Worm (Caenorhabditis elegans): ENCODE results near the gene Y48B6A.10.

Gene Y48B6A.10

ce11 chrII:14239924-14240323 is 25.7 kb downstream of the Y48B6A.10 start:
- TF ChIP-seq ceh-20 (GFP tag; IDR thresholded peaks at IDR 0.05): no peak
- TF ChIP-seq set-16 (GFP tag; IDR thresholded peaks at IDR 0.05): peak; percentile 86
- no peak for TF ChIP-seq php-3 (GFP tag; IDR thresholded peaks at IDR 0.05)
- TF ChIP-seq ceh-62 (tag; optimal IDR thresholded peaks at IDR 0.05): no peak
- peak; percentile 37; the same call in 1 of the 2 replicates for TF ChIP-seq nhr-42 (GFP tag; IDR thresholded peaks at IDR 0.05)

DNA sequence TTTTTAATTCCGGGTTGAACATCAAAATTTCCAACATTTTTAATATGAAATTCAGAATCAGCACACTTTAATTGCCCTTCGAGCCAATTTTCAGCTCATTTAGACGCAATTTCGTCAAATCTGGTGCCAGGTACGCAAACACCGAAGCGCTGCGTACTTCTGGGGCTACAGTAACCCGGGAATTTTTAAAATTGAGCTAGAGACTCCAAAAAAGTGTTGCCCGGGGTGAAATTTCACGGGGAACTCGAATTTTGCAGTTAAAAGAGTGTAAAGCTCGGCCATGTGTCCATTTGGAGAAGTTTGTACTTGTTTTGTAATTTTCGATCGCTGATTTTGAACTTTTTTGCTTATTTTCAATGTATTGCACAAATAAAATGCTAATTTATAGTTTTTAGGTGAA is 28.1 kb downstream of the Y48B6A.10 start:
- no peak for TF ChIP-seq dmd-9 (GFP tag; IDR thresholded peaks at IDR 0.05)
- TF ChIP-seq unc-62 (GFP tag; optimal IDR thresholded peaks at IDR 0.05 in 1 of 2): peak in 1 of 2 experiments; percentile 92
- TF ChIP-seq unc-62 (tag; optimal IDR thresholded peaks at IDR 0.05): no peak
- TF ChIP-seq lsy-2 (tag; optimal IDR thresholded peaks at IDR 0.05): peak in 1 of 2 experiments; percentile 2
- no peak for TF ChIP-seq lin-15B (tag; optimal IDR thresholded peaks at IDR 0.05)
- no peak for TF ChIP-seq F26F4.8 (GFP tag; conservative IDR thresholded peaks at IDR 0.05)
- no peak for TF ChIP-seq lin-38 (GFP tag; IDR thresholded peaks at IDR 0.05)
- no peak for TF ChIP-seq snpc-1.2 (GFP tag; IDR thresholded peaks at IDR 0.05)
- no peak for TF ChIP-seq tag-97 (GFP tag; IDR thresholded peaks at IDR 0.05)
- no peak for TF ChIP-seq skn-1 (tag; optimal IDR thresholded peaks at IDR 0.05)
- TF ChIP-seq nhr-25 (tag; optimal IDR thresholded peaks at IDR 0.05; ENCODE audit: borderline replicate concordance, insufficient read depth): no peak
- TF ChIP-seq dpl-1 (GFP tag; optimal IDR thresholded peaks at IDR 0.05): no peak

DNA sequence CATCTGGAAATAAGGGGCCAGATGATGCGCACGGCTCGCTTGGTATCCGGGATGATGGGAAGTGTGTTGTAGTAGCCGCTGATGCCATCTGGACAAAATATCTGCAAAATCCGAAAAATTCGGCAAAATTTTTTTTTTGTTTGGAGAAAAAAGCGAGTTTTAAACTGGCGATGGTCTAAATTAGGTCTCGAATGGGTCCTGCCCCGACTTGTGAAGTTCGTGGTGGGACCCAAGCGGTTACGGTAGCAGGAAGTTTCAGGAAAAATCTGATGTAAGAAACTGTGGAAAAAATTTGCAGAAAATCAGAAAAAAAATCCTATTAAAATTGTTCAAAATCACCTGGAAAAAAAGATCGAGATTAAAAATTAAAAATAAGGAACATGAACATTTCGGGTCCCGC is 29.3 kb downstream of the Y48B6A.10 start, which contains the start of gene jmjd-2:
TSS of gene jmjd-2 (minus strand) at position 101 of the 400 bp plus-strand sequence.
- TF ChIP-seq aha-1 (tag) (peak; percentile 24), lin-15B (tag; optimal IDR thresholded peaks at IDR 0.05) (no peak)

DNA sequence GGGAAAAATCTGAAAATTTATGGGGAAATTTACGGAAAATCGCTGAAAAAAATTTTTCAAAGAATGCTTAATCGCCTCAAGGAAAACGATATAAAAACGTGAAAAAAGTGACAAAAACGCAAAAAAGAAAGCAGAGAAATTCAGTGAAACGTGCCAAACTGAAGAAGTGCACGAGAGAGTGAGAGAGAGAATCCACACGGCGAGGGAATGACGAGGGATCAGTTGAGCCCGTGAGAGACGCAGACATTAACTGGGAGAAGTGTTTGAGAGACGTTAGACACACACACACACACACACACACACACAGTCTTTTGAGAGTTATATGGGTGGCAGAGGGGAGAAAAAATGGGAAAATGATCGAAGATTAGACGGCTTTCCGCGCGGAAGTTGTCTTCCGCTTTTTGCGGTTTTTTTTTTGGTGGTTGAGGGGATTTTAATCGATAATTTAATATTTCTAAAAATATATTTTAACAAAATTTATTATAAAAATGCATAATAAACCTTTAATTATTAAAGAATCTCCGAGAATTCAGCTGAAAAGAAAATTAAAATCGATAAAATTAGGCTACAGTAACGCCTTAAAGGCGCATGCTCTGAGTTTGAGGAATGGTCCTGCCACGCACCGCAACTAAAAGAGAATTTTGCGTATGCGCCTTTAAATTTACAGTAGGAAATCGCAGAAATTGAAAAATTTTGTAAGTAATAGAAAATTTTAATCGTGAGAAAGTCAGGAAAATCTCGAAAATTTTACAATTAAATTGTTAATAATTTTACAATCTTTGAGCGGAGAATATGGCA is 30.4 kb downstream of the Y48B6A.10 start:
- TF ChIP-seq dmd-6 (GFP tag; IDR thresholded peaks at IDR 0.05) (peak; percentile 39; the same call in 1 of the 2 replicates), dpl-1 (GFP tag; optimal IDR thresholded peaks at IDR 0.05) (peak; percentile 60), ZK337.2 (GFP tag; IDR thresholded peaks at IDR 0.05) (no peak), Y48G9A.11 (GFP tag; IDR thresholded peaks at IDR 0.05) (0 out of 2 replicates have a peak, but pooled peaks have one; percentile 41), snpc-4 (tag; optimal IDR thresholded peaks at IDR 0.05) (no peak), zip-11 (GFP tag; IDR thresholded peaks at IDR 0.05) (no peak), arid-1 (GFP tag; conservative IDR thresholded peaks at IDR 0.05) (no peak), hlh-30 (tag; optimal IDR thresholded peaks at IDR 0.05; ENCODE audit: insufficient read depth) (peak; percentile 87), ctbp-1 (GFP tag; IDR thresholded peaks at IDR 0.05) (0 out of 2 replicates have a peak, but pooled peaks have one; percentile 7), ces-1 (GFP tag; optimal IDR thresholded peaks at IDR 0.05) (no peak), Y75B8A.6 (GFP tag; IDR thresholded peaks at IDR 0.05) (0 out of 2 replicates have a peak, but pooled peaks have one; percentile 35), unc-62 (GFP tag; optimal IDR thresholded peaks at IDR 0.05 in 1 of 2) (peak in 1 of 2 experiments; percentile 87), unc-62 (tag; optimal IDR thresholded peaks at IDR 0.05) (no peak), spr-1 (tag; optimal IDR thresholded peaks at IDR 0.05) (no peak), F26F4.8 (GFP tag; conservative IDR thresholded peaks at IDR 0.05) (no peak), aha-1 (tag) (peak; percentile 100), spr-3 (GFP tag; optimal IDR thresholded peaks at IDR 0.05) (no peak), zfp-2 (tag; optimal IDR thresholded peaks at IDR 0.05) (no peak), F49E8.2 (tag; optimal IDR thresholded peaks at IDR 0.05; ENCODE audit: borderline replicate concordance) (peak; percentile 93), lir-3 (tag; optimal IDR thresholded peaks at IDR 0.05) (no peak), saeg-2 (GFP tag; IDR thresholded peaks at IDR 0.05) (no peak), hlh-11 (tag; optimal IDR thresholded peaks at IDR 0.05) (peak; percentile 70), dve-1 (tag; optimal IDR thresholded peaks at IDR 0.05; ENCODE audit: insufficient read depth) (peak; percentile 49), daf-16 (GFP tag; optimal IDR thresholded peaks at IDR 0.05) (no peak), daf-16 (tag; optimal IDR thresholded peaks at IDR 0.05) (peak; percentile 17), lin-13 (GFP tag; optimal IDR thresholded peaks at IDR 0.05) (peak; percentile 12), skn-1 (tag; optimal IDR thresholded peaks at IDR 0.05) (no peak), F37D6.2 (tag; optimal IDR thresholded peaks at IDR 0.05) (peak; percentile 13), hif-1 (tag; optimal IDR thresholded peaks at IDR 0.05) (peak; percentile 68 to 99), vab-7 (GFP tag; IDR thresholded peaks at IDR 0.05) (peak; percentile 24; the same call in 1 of the 2 replicates), nhr-41 (GFP tag; IDR thresholded peaks at IDR 0.05) (no peak)
